Fruit fly (Drosophila melanogaster) whole organism, adult: ENCODE data around the gene CG5274.
A peak's percentile ranks its signal among the peaks of the same experiment; 100 is the strongest.

Experiments
- cic ChIP-seq: fragments of 200-800 bp; sonication (Bioruptor generic); optimal IDR thresholded peaks from 2 replicates; lab custom pipeline; 2017; ENCODE audit warnings: missing biosample characterization, mild to moderate bottlenecking, missing genetic modification characterization, moderate library complexity
- pad ChIP-seq: fragments of 200-800 bp; sonication (Bioruptor generic); optimal IDR thresholded peaks from 3 replicates; lab custom pipeline; 2017; ENCODE audit warnings: missing biosample characterization, missing genetic modification characterization, mild to moderate bottlenecking, moderate library complexity, missing genetic modification reagents

Gene CG5274

DNA sequence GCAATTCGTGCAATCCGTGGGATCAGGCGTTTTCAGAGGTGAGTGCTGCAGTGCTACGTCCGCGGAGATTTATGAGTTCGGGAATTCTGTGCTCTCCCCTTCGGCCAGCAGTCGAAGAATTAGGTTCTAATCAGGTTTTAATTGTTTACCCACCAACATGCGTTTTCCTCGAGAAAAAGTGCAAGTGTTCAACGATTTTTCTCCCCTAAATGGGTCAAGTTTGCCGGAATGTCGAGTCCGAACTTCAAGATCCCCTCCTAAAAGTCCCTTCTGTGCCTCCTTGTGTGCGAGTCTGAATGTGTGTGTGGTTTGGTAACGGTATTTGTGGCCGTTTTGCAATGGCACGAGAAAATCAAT, 50.9 kb downstream of the CG5274 start:
- no peak for TF ChIP-seq pad (GFP tag; lab: Kevin White, UChicago)
- TF ChIP-seq cic (GFP tag; lab: Kevin White, UChicago), result peak; percentile 15
